Worm (Caenorhabditis elegans) whole organism, mixed stage, embryonic: ENCODE results near the gene chil-22.
"Not testable (repeated sequence)": the region's sequence is repeated elsewhere in the genome, so short reads cannot be mapped to it uniquely, and the experiment has no call there.

Source experiments
- M03D4.4 ChIP-seq: sonication (generic microtip); optimal IDR thresholded peaks from 2 replicates; lab custom pipeline; 2017; ENCODE audit warnings: mild to moderate bottlenecking, missing genetic modification characterization, missing compliant biosample characterization
- blmp-1 ChIP-seq: fragments of 150-350 bp; optimal IDR thresholded peaks from 2 replicates; lab custom pipeline; 2014; ENCODE audit warnings: missing biosample characterization, missing genetic modification characterization
- ceh-39 ChIP-seq: fragments of 150-350 bp; optimal IDR thresholded peaks from 2 replicates; lab custom pipeline; 2014; ENCODE audit warnings: missing biosample characterization, missing genetic modification characterization
- ceh-43 ChIP-seq: fragments of 200-800 bp; sonication (Bioruptor generic); optimal IDR thresholded peaks from 2 replicates; lab custom pipeline; 2018; ENCODE audit warnings: mild to moderate bottlenecking, missing genetic modification characterization, moderate library complexity, missing compliant biosample characterization
- ceh-83 ChIP-seq: fragments of 200-800 bp; sonication (Bioruptor generic); optimal IDR thresholded peaks from 2 replicates; lab custom pipeline; 2018; ENCODE audit warnings: mild to moderate bottlenecking, missing genetic modification characterization, missing compliant biosample characterization
- ces-1 ChIP-seq: fragments of 150-350 bp; optimal IDR thresholded peaks from 2 replicates; lab custom pipeline; 2014; ENCODE audit warnings: missing biosample characterization, missing genetic modification reagents, missing genetic modification characterization
- cnd-1 ChIP-seq: fragments of 200-800 bp; sonication (Bioruptor generic); optimal IDR thresholded peaks from 2 replicates; lab custom pipeline; 2018; ENCODE audit warnings: mild to moderate bottlenecking, missing genetic modification characterization, missing compliant biosample characterization
- drap-1 ChIP-seq: fragments of 200-800 bp; sonication (Bioruptor generic); optimal IDR thresholded peaks from 3 replicates; lab custom pipeline; 2018; ENCODE audit warnings: mild to moderate bottlenecking, missing genetic modification characterization, missing compliant biosample characterization
- elt-1 ChIP-seq: sonication (generic microtip); optimal IDR thresholded peaks from 2 replicates; lab custom pipeline; 2017; ENCODE audit warnings: missing genetic modification characterization, mild to moderate bottlenecking, missing compliant biosample characterization, antibody characterized with exemption, moderate library complexity, borderline replicate concordance; ENCODE audit not compliant: insufficient read depth
- flh-1 ChIP-seq: fragments of 200-800 bp; sonication (Bioruptor generic); optimal IDR thresholded peaks from 2 replicates; lab custom pipeline; 2018; ENCODE audit warnings: mild to moderate bottlenecking, missing genetic modification characterization, moderate library complexity, missing compliant biosample characterization
- ham-2 ChIP-seq: fragments of 200-800 bp; sonication (Bioruptor generic); optimal IDR thresholded peaks from 2 replicates; lab custom pipeline; 2018; ENCODE audit warnings: mild to moderate bottlenecking, missing genetic modification characterization, missing compliant biosample characterization
- hlh-1 ChIP-seq: fragments of 150-350 bp; optimal IDR thresholded peaks from 2 replicates; lab custom pipeline; 2014; ENCODE audit warnings: missing biosample characterization, missing genetic modification reagents, missing genetic modification characterization
- lin-13 ChIP-seq: fragments of 150-350 bp; optimal IDR thresholded peaks from 2 replicates; lab custom pipeline; 2014; ENCODE audit warnings: missing biosample characterization, missing genetic modification characterization
- lin-32 ChIP-seq: fragments of 200-800 bp; sonication (Bioruptor generic); optimal IDR thresholded peaks from 2 replicates; lab custom pipeline; 2018; ENCODE audit warnings: mild to moderate bottlenecking, missing genetic modification characterization, missing compliant biosample characterization
- lsy-2 ChIP-seq: fragments of 150-350 bp; optimal IDR thresholded peaks from 2 replicates; lab custom pipeline; 2014; ENCODE audit warnings: missing biosample characterization, missing genetic modification characterization
- mep-1 ChIP-seq: fragments of 150-350 bp; optimal IDR thresholded peaks from 2 replicates; lab custom pipeline; 2017; ENCODE audit warnings: missing biosample characterization, missing genetic modification reagents, missing genetic modification characterization, inconsistent platforms
- mls-2 ChIP-seq: sonication (generic microtip); optimal IDR thresholded peaks from 2 replicates; lab custom pipeline; 2016; ENCODE audit warnings: mild to moderate bottlenecking, missing genetic modification characterization, moderate library complexity, missing compliant biosample characterization
- nhr-12 ChIP-seq: fragments of 150-350 bp; optimal IDR thresholded peaks from 2 replicates; lab custom pipeline; 2014; ENCODE audit warnings: missing biosample characterization, missing genetic modification characterization
- nhr-237 ChIP-seq: fragments of 150-350 bp; optimal IDR thresholded peaks from 2 replicates; lab custom pipeline; 2014; ENCODE audit warnings: missing biosample characterization, missing genetic modification characterization
- nhr-28 ChIP-seq: fragments of 150-350 bp; optimal IDR thresholded peaks from 2 replicates; lab custom pipeline; 2014; ENCODE audit warnings: missing biosample characterization, missing genetic modification characterization
- nhr-76 ChIP-seq: sonication (generic microtip); optimal IDR thresholded peaks from 2 replicates; lab custom pipeline; 2017; ENCODE audit warnings: missing biosample characterization, missing genetic modification characterization
- pha-4 ChIP-seq: fragments of 150-350 bp; optimal IDR thresholded peaks from 2 replicates; lab custom pipeline; 2018; ENCODE audit warnings: missing biosample characterization, missing genetic modification reagents, missing genetic modification characterization
- sem-2 ChIP-seq: fragments of 200-800 bp; sonication (Bioruptor generic); optimal IDR thresholded peaks from 2 replicates; lab custom pipeline; 2018; ENCODE audit warnings: mild to moderate bottlenecking, missing genetic modification characterization, missing compliant biosample characterization
- snpc-4 ChIP-seq: fragments of 150-350 bp; optimal IDR thresholded peaks from 2 replicates; lab custom pipeline; 2014; ENCODE audit warnings: missing biosample characterization, missing genetic modification characterization
- sptf-1 ChIP-seq: sonication (generic microtip); optimal IDR thresholded peaks from 2 replicates; lab custom pipeline; 2017; ENCODE audit warnings: mild to moderate bottlenecking, missing genetic modification characterization, moderate library complexity, missing compliant biosample characterization
- tbx-8 ChIP-seq: fragments of 200-800 bp; sonication (Bioruptor generic); optimal IDR thresholded peaks from 2 replicates; lab custom pipeline; 2018; ENCODE audit warnings: mild to moderate bottlenecking, missing genetic modification characterization, moderate library complexity, missing compliant biosample characterization
- unc-120 ChIP-seq: sonication (generic microtip); optimal IDR thresholded peaks from 2 replicates; lab custom pipeline; 2017; ENCODE audit warnings: missing genetic modification characterization, missing compliant biosample characterization; ENCODE audit not compliant: poor library complexity, severe bottlenecking
- unc-39 ChIP-seq: fragments of 150-350 bp; optimal IDR thresholded peaks from 2 replicates; lab custom pipeline; 2014; ENCODE audit warnings: missing biosample characterization, missing genetic modification characterization
- unc-62 ChIP-seq: fragments of 150-350 bp; optimal IDR thresholded peaks from 2 replicates; lab custom pipeline; 2014; ENCODE audit warnings: missing biosample characterization, missing genetic modification reagents, missing genetic modification characterization
- zip-8 ChIP-seq: fragments of 150-350 bp; optimal IDR thresholded peaks from 2 replicates; lab custom pipeline; 2014; ENCODE audit warnings: missing biosample characterization, missing genetic modification characterization
- ztf-11 ChIP-seq: fragments of 150-350 bp; optimal IDR thresholded peaks from 2 replicates; lab custom pipeline; 2014; ENCODE audit warnings: missing biosample characterization, missing genetic modification characterization

Gene chil-22

DNA sequence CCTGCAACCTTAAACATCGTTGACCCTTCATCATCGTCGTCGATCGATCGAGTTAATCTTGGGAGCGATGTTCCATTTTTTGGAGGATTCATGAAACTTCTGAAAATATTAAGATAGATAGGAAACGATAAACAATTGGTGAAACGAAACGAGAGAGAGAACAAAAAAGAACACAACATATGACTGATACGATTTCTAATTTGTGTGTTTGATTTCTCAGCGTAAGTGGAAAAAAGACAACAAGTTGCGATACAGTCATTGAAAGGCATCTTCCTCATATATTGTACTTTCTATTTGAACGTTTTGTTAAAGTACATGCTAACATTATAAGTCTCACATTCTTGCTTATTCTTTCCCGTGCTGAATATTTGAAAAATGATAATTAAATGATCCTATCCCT, 13.8 kb downstream of the chil-22 start, which contains the start of gene R09D1.12:
Gene R09D1.12 (minus strand): TSS at position 101 of the 400 bp plus-strand sequence.
- TF ChIP-seq zip-8, elt-1, pha-4 (tag; lab: Kevin White, UChicago): not testable (repeated sequence)

DNA sequence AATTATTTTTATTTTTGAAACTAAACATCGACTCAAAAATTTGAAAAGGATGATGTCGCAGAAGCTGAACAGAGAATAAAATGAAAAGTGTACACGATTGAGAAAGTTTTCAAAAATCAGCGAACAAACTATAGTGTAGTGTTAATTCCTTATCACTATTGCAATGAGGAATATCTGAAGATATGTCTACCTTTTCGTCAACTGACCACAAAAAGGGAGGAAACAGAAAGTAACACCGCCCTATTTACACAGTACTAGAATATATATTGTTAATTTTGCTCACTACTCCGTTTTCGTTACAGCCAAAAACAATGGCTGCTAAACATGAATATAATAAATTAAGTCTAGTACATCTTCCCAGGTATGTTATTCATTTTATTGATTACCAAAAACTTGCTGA, 18.0 kb downstream of the chil-22 start, which contains the start of gene chil-18:
Gene chil-18 (plus strand): TSS at position 301 of the 400 bp plus-strand sequence.
- no peak for TF ChIP-seq blmp-1 (tag; lab: Kevin White, UChicago)
- no peak for TF ChIP-seq ham-2 (GFP tag; lab: Kevin White, UChicago)
- TF ChIP-seq flh-1 = no peak
- TF ChIP-seq sem-2 (GFP tag; lab: Kevin White, UChicago) = no peak
- TF ChIP-seq unc-62 (GFP tag; lab: Kevin White, UChicago) = no peak
- no peak for TF ChIP-seq sptf-1 (tag; lab: Kevin White, UChicago)
- no peak for TF ChIP-seq ceh-43 (GFP tag; lab: Kevin White, UChicago)
- no peak for TF ChIP-seq unc-120 (tag; lab: Kevin White, UChicago)
- TF ChIP-seq mls-2 = no peak
- TF ChIP-seq ceh-39 (tag; lab: Kevin White, UChicago) = no peak
- TF ChIP-seq ces-1 = no peak
- no peak for TF ChIP-seq nhr-76 (tag; lab: Kevin White, UChicago)
- TF ChIP-seq, all 35 proteins: peak for 0

- TF ChIP-seq ztf-11 (no peak), M03D4.4 (no peak), unc-120 (tag; lab: Kevin White, UChicago) (no peak), blmp-1 (tag; lab: Kevin White, UChicago) (no peak), nhr-12 (tag; lab: Kevin White, UChicago) (no peak), snpc-4 (tag; lab: Kevin White, UChicago) (no peak), zip-8 (tag; lab: Kevin White, UChicago) (no peak), unc-62 (GFP tag; lab: Kevin White, UChicago) (no peak), sptf-1 (tag; lab: Kevin White, UChicago) (no peak), nhr-28 (tag; lab: Kevin White, UChicago) (no peak), ham-2 (GFP tag; lab: Kevin White, UChicago) (no peak), mls-2 (no peak)
Measured at ce11 chrII:9445368-9445767, 20.6 kb downstream of the chil-22 start, which contains the start of gene R09D1.13. R09D1.13 (minus strand) TSS chrII:9445468.

DNA sequence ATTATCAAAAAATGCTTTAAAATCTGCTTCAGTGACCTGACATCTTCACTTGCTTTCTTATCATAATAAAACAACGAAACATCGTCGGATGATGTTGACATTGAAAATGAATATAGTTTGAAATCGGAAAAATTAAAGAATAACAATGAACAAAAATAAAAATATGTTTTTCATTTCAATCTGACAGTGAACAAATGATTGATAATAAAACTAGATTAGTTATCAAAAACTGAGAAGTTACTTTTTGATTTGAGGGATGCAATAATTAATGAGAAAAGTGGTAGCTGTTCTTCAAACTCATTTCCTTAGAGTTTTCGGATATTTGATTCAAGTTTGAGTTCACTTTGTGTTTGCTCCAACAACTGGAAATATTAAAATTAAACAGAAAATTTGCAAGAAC, 22.5 kb downstream of the chil-22 start, which contains the start of gene chil-15:
Gene chil-15 (minus strand): TSS at position 101 of the 400 bp plus-strand sequence.
- TF ChIP-seq lin-13 (tag; lab: Kevin White, UChicago) (no peak), nhr-76 (tag; lab: Kevin White, UChicago) (no peak), unc-39 (tag; lab: Kevin White, UChicago) (no peak), lin-32 (no peak)

- TF ChIP-seq M03D4.4 (no peak), snpc-4 (tag; lab: Kevin White, UChicago) (no peak), ces-1 (no peak), lsy-2 (tag; lab: Kevin White, UChicago) (no peak), tbx-8 (GFP tag; lab: Kevin White, UChicago) (no peak), mls-2 (no peak), nhr-12 (tag; lab: Kevin White, UChicago) (no peak), nhr-28 (tag; lab: Kevin White, UChicago) (no peak), flh-1 (no peak), ham-2 (GFP tag; lab: Kevin White, UChicago) (no peak), unc-62 (GFP tag; lab: Kevin White, UChicago) (no peak)
Measured at ce11 chrII:9441838-9442237, 24.2 kb downstream of the chil-22 start, which contains the start of gene chil-16. chil-16 (minus strand) TSS chrII:9441938.

ce11 chrII:9440060-9440459, 25.9 kb downstream of the chil-22 start, which contains the start of gene chil-17:
chil-17 (minus strand) TSS chrII:9440160.
- TF ChIP-seq nhr-237 (tag; lab: Kevin White, UChicago) (no peak), cnd-1 (tag; lab: Kevin White, UChicago) (no peak), elt-1 (tag; lab: Kevin White, UChicago) (no peak), drap-1 (GFP tag; lab: Kevin White, UChicago) (no peak), ceh-83 (GFP tag; lab: Kevin White, UChicago) (no peak), ces-1 (no peak), snpc-4 (tag; lab: Kevin White, UChicago) (no peak), nhr-12 (tag; lab: Kevin White, UChicago) (no peak), lin-13 (tag; lab: Kevin White, UChicago) (no peak), flh-1 (no peak), ceh-43 (GFP tag; lab: Kevin White, UChicago) (no peak), ham-2 (GFP tag; lab: Kevin White, UChicago) (no peak), M03D4.4 (no peak), lin-32 (no peak), mep-1 (tag; lab: Kevin White, UChicago) (no peak), tbx-8 (GFP tag; lab: Kevin White, UChicago) (no peak), hlh-1 (no peak)
